Fruit fly (Drosophila melanogaster) whole organism, embryonic: ENCODE data around the gene Atg14.

Experiments
- Adf1 ChIP-seq: fragments of 200-800 bp; sonication (Bioruptor generic); IDR thresholded peaks from 2 replicates; pipeline ENCODE4 v1.3.6; 2022; ENCODE audit warnings: missing biosample characterization, missing genetic modification characterization
- BtbVII ChIP-seq: fragments of 200-800 bp; sonication (Bioruptor generic); optimal IDR thresholded peaks from 3 replicates; lab custom pipeline; 2017; ENCODE audit warnings: missing biosample characterization, mild to moderate bottlenecking, missing genetic modification characterization
- CG10321 ChIP-seq: fragments of 200-800 bp; sonication (Bioruptor generic); IDR thresholded peaks from 2 replicates; pipeline ENCODE4 v1.3.6; 2022; ENCODE audit warnings: missing biosample characterization, missing genetic modification characterization
- CG12219 ChIP-seq: fragments of 200-800 bp; sonication (Bioruptor generic); optimal IDR thresholded peaks from 3 replicates; lab custom pipeline; 2018; ENCODE audit warnings: missing biosample characterization, mild to moderate bottlenecking, missing genetic modification characterization
- CG17568 ChIP-seq: fragments of 200-800 bp; sonication (Bioruptor generic); optimal IDR thresholded peaks from 2 replicates; lab custom pipeline; 2018; ENCODE audit warnings: missing biosample characterization, mild to moderate bottlenecking, missing genetic modification characterization, moderate library complexity
- CG3995 ChIP-seq: fragments of 200-800 bp; sonication (Bioruptor generic); optimal IDR thresholded peaks from 3 replicates; lab custom pipeline; 2016; ENCODE audit warnings: missing biosample characterization, missing genetic modification characterization
- CG42726 ChIP-seq: fragments of 200-800 bp; sonication (Bioruptor generic); IDR thresholded peaks from 2 replicates; pipeline ENCODE4 v1.3.6; 2022; ENCODE audit warnings: missing biosample characterization, missing genetic modification characterization; ENCODE audit not compliant: partially characterized antibody
- CG4617 ChIP-seq: fragments of 200-800 bp; sonication (Bioruptor generic); optimal IDR thresholded peaks from 3 replicates; lab custom pipeline; 2016; ENCODE audit warnings: missing biosample characterization, missing genetic modification characterization, borderline replicate concordance
- CG8089 ChIP-seq: fragments of 200-800 bp; sonication (Bioruptor generic); optimal IDR thresholded peaks from 3 replicates; lab custom pipeline; 2016; ENCODE audit warnings: missing biosample characterization, missing genetic modification characterization
- CG8765 ChIP-seq: fragments of 200-800 bp; sonication (Bioruptor generic); IDR thresholded peaks from 2 replicates; pipeline ENCODE4 v1.3.6; 2022; ENCODE audit warnings: missing biosample characterization, missing genetic modification characterization
- CrebB ChIP-seq: fragments of 200-800 bp; sonication (Bioruptor generic); optimal IDR thresholded peaks from 3 replicates; lab custom pipeline; 2018; ENCODE audit warnings: missing biosample characterization, mild to moderate bottlenecking, missing genetic modification characterization
- Doc3 ChIP-seq: fragments of 200-800 bp; sonication (Bioruptor generic); IDR thresholded peaks from 3 replicates; pipeline ENCODE4 v1.3.6; 2022; ENCODE audit warnings: missing biosample characterization, missing genetic modification characterization; ENCODE audit not compliant: partially characterized antibody
- Fer1 ChIP-seq: fragments of 200-800 bp; sonication (Bioruptor generic); optimal IDR thresholded peaks from 2 replicates; lab custom pipeline; 2017; ENCODE audit warnings: missing biosample characterization, mild to moderate bottlenecking, missing genetic modification characterization
- Gsc ChIP-seq: fragments of 200-800 bp; sonication (Bioruptor generic); IDR thresholded peaks from 2 replicates; pipeline ENCODE4 v1.3.6; 2022; ENCODE audit warnings: missing biosample characterization, missing genetic modification characterization
- HLH54F ChIP-seq: fragments of 200-800 bp; sonication (Bioruptor generic); optimal IDR thresholded peaks from 3 replicates; lab custom pipeline; 2016; ENCODE audit warnings: missing biosample characterization, missing genetic modification characterization
- Lhr ChIP-seq: fragments of 200-800 bp; sonication (Bioruptor generic); optimal IDR thresholded peaks from 3 replicates; lab custom pipeline; 2017; ENCODE audit warnings: mild to moderate bottlenecking, missing biosample characterization, missing genetic modification reagents, missing genetic modification characterization
- Lim3 ChIP-seq: fragments of 200-800 bp; sonication (Bioruptor generic); IDR thresholded peaks from 2 replicates; pipeline ENCODE4 v1.3.6; 2022; ENCODE audit warnings: missing biosample characterization, missing genetic modification characterization
- Lpt ChIP-seq: fragments of >200 bp; optimal IDR thresholded peaks from 2 replicates; lab custom pipeline; 2018; ENCODE audit warnings: missing biosample characterization, missing genetic modification characterization
- Myb ChIP-seq: fragments of 200-800 bp; sonication (Bioruptor generic); optimal IDR thresholded peaks from 2 replicates; lab custom pipeline; 2016; ENCODE audit warnings: missing biosample characterization, missing genetic modification characterization
- NC2β ChIP-seq: fragments of 200-800 bp; sonication (Bioruptor generic); optimal IDR thresholded peaks from 2 replicates; lab custom pipeline; 2016; ENCODE audit warnings: missing biosample characterization, missing genetic modification characterization
- Opbp ChIP-seq: fragments of 200-800 bp; sonication (Bioruptor generic); IDR thresholded peaks from 3 replicates; pipeline ENCODE4 v1.3.6; 2022; ENCODE audit warnings: missing biosample characterization, missing genetic modification characterization; ENCODE audit not compliant: partially characterized antibody
- Optix ChIP-seq: fragments of 200-800 bp; sonication (Bioruptor generic); IDR thresholded peaks from 3 replicates; pipeline ENCODE4 v1.3.6; 2022; ENCODE audit warnings: missing biosample characterization, missing genetic modification characterization
- Rx ChIP-seq: fragments of 200-800 bp; sonication (Bioruptor generic); IDR thresholded peaks from 2 replicates; pipeline ENCODE4 v1.3.6; 2022; ENCODE audit warnings: missing biosample characterization, missing genetic modification characterization
- Xbp1 ChIP-seq: fragments of 200-800 bp; sonication (Bioruptor generic); optimal IDR thresholded peaks from 3 replicates; lab custom pipeline; 2016; ENCODE audit warnings: missing biosample characterization, mild to moderate bottlenecking, missing genetic modification characterization
- ato ChIP-seq: fragments of 200-800 bp; sonication (Bioruptor generic); IDR thresholded peaks from 2 replicates; pipeline ENCODE4 v1.3.6; 2022; ENCODE audit warnings: missing biosample characterization, missing genetic modification characterization; ENCODE audit not compliant: partially characterized antibody
- ci ChIP-seq: fragments of 200-800 bp; sonication (Bioruptor generic); IDR thresholded peaks from 3 replicates; pipeline ENCODE4 v1.3.6; 2022; ENCODE audit warnings: missing biosample characterization, missing genetic modification characterization
- corto ChIP-seq: fragments of 200-800 bp; sonication (Bioruptor generic); optimal IDR thresholded peaks from 2 replicates; lab custom pipeline; 2016; ENCODE audit warnings: missing biosample characterization, mild to moderate bottlenecking, missing genetic modification characterization, moderate library complexity
- crol ChIP-seq: fragments of 200-800 bp; sonication (Bioruptor generic); IDR thresholded peaks from 2 replicates; pipeline ENCODE4 v1.3.6; 2022; ENCODE audit warnings: missing biosample characterization, missing genetic modification characterization
- da ChIP-seq: fragments of 200-800 bp; sonication (Bioruptor generic); optimal IDR thresholded peaks from 2 replicates; lab custom pipeline; 2016; ENCODE audit warnings: missing biosample characterization, missing genetic modification characterization
- dan ChIP-seq: fragments of 200-800 bp; sonication (Bioruptor generic); IDR thresholded peaks from 2 replicates; pipeline ENCODE4 v1.3.6; 2022; ENCODE audit warnings: missing biosample characterization, missing genetic modification characterization
- dimm ChIP-seq: fragments of 200-800 bp; sonication (Bioruptor generic); IDR thresholded peaks from 2 replicates; pipeline ENCODE4 v1.3.6; 2022; ENCODE audit warnings: missing biosample characterization, missing genetic modification characterization
- fd64A ChIP-seq: fragments of 200-800 bp; sonication (Bioruptor generic); optimal IDR thresholded peaks from 3 replicates; lab custom pipeline; 2018; ENCODE audit warnings: missing biosample characterization, mild to moderate bottlenecking, missing genetic modification characterization
- hbn ChIP-seq: fragments of 200-800 bp; sonication (Bioruptor generic); IDR thresholded peaks from 2 replicates; pipeline ENCODE4 v1.3.6; 2022; ENCODE audit warnings: missing biosample characterization, missing genetic modification characterization; ENCODE audit not compliant: partially characterized antibody
- jigr1 ChIP-seq: fragments of 200-800 bp; sonication (Bioruptor generic); IDR thresholded peaks from 3 replicates; pipeline ENCODE4 v1.3.6; 2022; ENCODE audit warnings: missing biosample characterization, missing genetic modification characterization
- jing ChIP-seq: fragments of 200-800 bp; sonication (Bioruptor generic); optimal IDR thresholded peaks from 2 replicates; lab custom pipeline; 2018; ENCODE audit warnings: missing biosample characterization, mild to moderate bottlenecking, missing genetic modification characterization
- kay ChIP-seq: fragments of 200-800 bp; sonication (Bioruptor generic); optimal IDR thresholded peaks from 2 replicates; lab custom pipeline; 2016; ENCODE audit warnings: missing biosample characterization, missing genetic modification characterization
- lbe ChIP-seq: fragments of 200-800 bp; sonication (Bioruptor generic); optimal IDR thresholded peaks from 2 replicates; lab custom pipeline; 2016; ENCODE audit warnings: missing biosample characterization, mild to moderate bottlenecking, missing genetic modification characterization
- lola ChIP-seq, 3 experiments: fragments of >200 bp in 2 of 3; fragments of 200-800 bp in 1 of 3; sonication (Bioruptor generic) in 1 of 3; optimal IDR thresholded peaks; 2 replicates each; lab custom pipeline; 2017 to 2019; ENCODE audit warnings: missing biosample characterization in 3 of 3, missing genetic modification characterization in 3 of 3, mild to moderate bottlenecking in 1 of 3, moderate library complexity in 1 of 3
- nmo ChIP-seq: fragments of 200-800 bp; sonication (Bioruptor generic); optimal IDR thresholded peaks from 2 replicates; lab custom pipeline; 2018; ENCODE audit warnings: missing biosample characterization, mild to moderate bottlenecking, missing genetic modification characterization, moderate library complexity
- pita ChIP-seq: fragments of 200-800 bp; sonication (Bioruptor generic); optimal IDR thresholded peaks from 2 replicates; lab custom pipeline; 2017; ENCODE audit warnings: missing biosample characterization, mild to moderate bottlenecking, missing genetic modification characterization
- pnt ChIP-seq: fragments of 200-800 bp; sonication (Bioruptor generic); optimal IDR thresholded peaks from 3 replicates; lab custom pipeline; 2016; ENCODE audit warnings: missing biosample characterization, missing genetic modification characterization
- sc ChIP-seq, 3 experiments: fragments of >200 bp in 2 of 3; fragments of 200-800 bp in 1 of 3; sonication (Bioruptor generic) in 1 of 3; optimal IDR thresholded peaks; 2 replicates in 2 of 3; 3 replicates in 1 of 3; lab custom pipeline; 2017; ENCODE audit warnings: mild to moderate bottlenecking in 1 of 3, missing biosample characterization in 1 of 3, missing genetic modification characterization in 1 of 3, missing genetic modification reagents in 1 of 3
- schlank ChIP-seq: fragments of 200-800 bp; sonication (Bioruptor generic); optimal IDR thresholded peaks from 2 replicates; lab custom pipeline; 2018; ENCODE audit warnings: missing biosample characterization, mild to moderate bottlenecking, missing genetic modification characterization
- sens-2 ChIP-seq: fragments of 200-800 bp; sonication (Bioruptor generic); IDR thresholded peaks from 2 replicates; pipeline ENCODE4 v1.3.6; 2022; ENCODE audit warnings: missing biosample characterization, missing genetic modification characterization
- sim ChIP-seq: fragments of 200-800 bp; sonication (Bioruptor generic); IDR thresholded peaks from 2 replicates; pipeline ENCODE4 v1.3.6; 2022; ENCODE audit warnings: missing biosample characterization, missing genetic modification characterization
- slbo ChIP-seq: fragments of 200-800 bp; sonication (Bioruptor generic); IDR thresholded peaks from 2 replicates; pipeline ENCODE4 v1.3.6; 2022; ENCODE audit warnings: missing biosample characterization, missing genetic modification characterization
- slp2 ChIP-seq: fragments of 200-800 bp; sonication (Bioruptor generic); optimal IDR thresholded peaks from 2 replicates; lab custom pipeline; 2016; ENCODE audit warnings: missing biosample characterization, missing genetic modification characterization
- sob ChIP-seq: fragments of 200-800 bp; sonication (Bioruptor generic); IDR thresholded peaks from 2 replicates; pipeline ENCODE4 v1.3.6; 2022; ENCODE audit warnings: missing biosample characterization, missing genetic modification characterization
- sqz ChIP-seq: fragments of 200-800 bp; sonication (Bioruptor generic); optimal IDR thresholded peaks from 3 replicates; lab custom pipeline; 2018; ENCODE audit warnings: missing biosample characterization, mild to moderate bottlenecking, missing genetic modification characterization
- zen ChIP-seq: fragments of 200-800 bp; sonication (Bioruptor generic); optimal IDR thresholded peaks from 3 replicates; lab custom pipeline; 2018; ENCODE audit warnings: missing biosample characterization, mild to moderate bottlenecking, missing genetic modification characterization, moderate library complexity

The Atg14 gene

dm6 chr3R:29124128-29124527 is 7.9 kb downstream of the Atg14 start (continued):
- TF ChIP-seq Optix (GFP tag; lab: Robert Waterston, UW) (peak; percentile 76; the same call in 2 of the 3 replicates), fd64A (GFP tag; lab: Kevin White, UChicago) (no peak), dan (GFP tag; lab: Robert Waterston, UW) (peak; percentile 66), Opbp (GFP tag; lab: Robert Waterston, UW) (no peak), Lhr (no peak), lola (GFP tag; optimal IDR thresholded peaks at IDR 0.05; lab: Kevin White, UChicago) (peak in 1 of 3 experiments; percentile 34), CG42726 (GFP tag; lab: Robert Waterston, UW) (no peak), slp2 (GFP tag; lab: Kevin White, UChicago) (peak; percentile 6), CG3995 (GFP tag; lab: Kevin White, UChicago) (peak; percentile 25), slbo (GFP tag; lab: Robert Waterston, UW) (peak; percentile 82), NC2β (GFP tag; lab: Kevin White, UChicago) (peak; percentile 32), ci (peak; percentile 81), CrebB (tag; lab: Kevin White, UChicago) (no peak), jigr1 (GFP tag; lab: Robert Waterston, UW) (no peak), Lim3 (GFP tag; lab: Robert Waterston, UW) (no peak), zen (peak; percentile 60), Xbp1 (GFP tag; lab: Kevin White, UChicago) (peak; percentile 64), sqz (GFP tag; lab: Kevin White, UChicago) (no peak), CG4617 (no peak), da (GFP tag; lab: Kevin White, UChicago) (no peak), crol (GFP tag; lab: Robert Waterston, UW) (no peak), CG10321 (GFP tag; lab: Robert Waterston, UW) (no peak; the same call in 1 of the 2 replicates), Gsc (GFP tag; lab: Robert Waterston, UW) (peak; percentile 35; the same call in 1 of the 2 replicates), Adf1 (no peak), kay (GFP tag; lab: Kevin White, UChicago) (no peak), CG8765 (GFP tag; lab: Robert Waterston, UW) (0 out of 2 replicates have a peak, but pooled peaks have one; percentile 21), sens-2 (GFP tag; lab: Robert Waterston, UW) (peak; percentile 47; the same call in 1 of the 2 replicates), ato (no peak), Doc3 (GFP tag; lab: Robert Waterston, UW) (no peak), Myb (peak; percentile 43), CG17568 (GFP tag; lab: Kevin White, UChicago) (no peak), lbe (GFP tag; lab: Kevin White, UChicago) (peak; percentile 59), Fer1 (GFP tag; lab: Kevin White, UChicago) (peak; percentile 30), nmo (peak; percentile 76), CG12219 (GFP tag; lab: Kevin White, UChicago) (peak; percentile 65), pita (GFP tag; lab: Kevin White, UChicago) (no peak), corto (no peak), HLH54F (peak; percentile 52), pnt (GFP tag; lab: Kevin White, UChicago) (peak; percentile 78), dimm (GFP tag; lab: Robert Waterston, UW) (0 out of 2 replicates have a peak, but pooled peaks have one; percentile 28), CG8089 (GFP tag; lab: Kevin White, UChicago) (no peak), Rx (GFP tag; lab: Robert Waterston, UW) (peak; percentile 56), sob (GFP tag; lab: Robert Waterston, UW) (peak; percentile 72), jing (GFP tag; lab: Kevin White, UChicago) (no peak), BtbVII (GFP tag; lab: Kevin White, UChicago) (peak; percentile 30), sim (GFP tag; lab: Robert Waterston, UW) (no peak), hbn (GFP tag; lab: Robert Waterston, UW) (no peak), schlank (tag; lab: Kevin White, UChicago) (peak; percentile 62), sc (optimal IDR thresholded peaks at IDR 0.05; lab: Kevin White, UChicago) (no peak), sc (GFP tag; optimal IDR thresholded peaks at IDR 0.05; lab: Kevin White, UChicago) (peak; percentile 28), Lpt (GFP tag; lab: Kevin White, UChicago) (no peak)
